Fruit fly (Drosophila melanogaster) whole organism, wandering third instar larva: ENCODE measurements around the gene CG4098.

ENCODE experiments used
- CG9705 ChIP-seq: fragments of 200-800 bp; sonication (Bioruptor generic); optimal IDR thresholded peaks from 2 replicates; lab custom pipeline; 2018; ENCODE audit warnings: missing biosample characterization, mild to moderate bottlenecking, missing genetic modification characterization
- Dfd ChIP-seq: fragments of >200 bp; optimal IDR thresholded peaks from 2 replicates; lab custom pipeline; 2017; ENCODE audit warnings: missing biosample characterization, missing genetic modification characterization
- Dif ChIP-seq: fragments of 200-275, 200-300 bp; sonication (Bioruptor generic); optimal IDR thresholded peaks from 2 replicates; lab custom pipeline; 2018; ENCODE audit warnings: missing biosample characterization, missing genetic modification characterization; ENCODE audit not compliant: partially characterized antibody
- GATAd ChIP-seq: sonication (Bioruptor generic); optimal IDR thresholded peaks from 2 replicates; lab custom pipeline; 2016; ENCODE audit warnings: missing biosample characterization, missing genetic modification characterization
- HLH106 ChIP-seq: fragments of 200-800 bp; optimal IDR thresholded peaks from 3 replicates; lab custom pipeline; 2019; ENCODE audit warnings: missing biosample characterization, mild to moderate bottlenecking, missing genetic modification characterization, moderate library complexity
- Hnf4 ChIP-seq: fragments of 200-800 bp; sonication (Bioruptor generic); optimal IDR thresholded peaks from 2 replicates; lab custom pipeline; 2016; ENCODE audit warnings: missing biosample characterization, mild to moderate bottlenecking, missing genetic modification characterization
- Hr78 ChIP-seq: fragments of >200 bp; optimal IDR thresholded peaks from 2 replicates; lab custom pipeline; 2017; ENCODE audit warnings: missing biosample characterization, missing genetic modification characterization
- Hr83 ChIP-seq: fragments of 200-300 bp; sonication (Bioruptor generic); optimal IDR thresholded peaks from 2 replicates; lab custom pipeline; 2016; ENCODE audit warnings: missing biosample characterization, mild to moderate bottlenecking, missing genetic modification characterization, moderate library complexity; ENCODE audit not compliant: poor library complexity, severe bottlenecking
- Jra ChIP-seq: sonication (Bioruptor generic); optimal IDR thresholded peaks from 2 replicates; lab custom pipeline; 2016; ENCODE audit warnings: missing biosample characterization, missing genetic modification characterization
- Mio ChIP-seq: sonication (Bioruptor generic); optimal IDR thresholded peaks from 2 replicates; lab custom pipeline; 2016; ENCODE audit warnings: missing biosample characterization, missing genetic modification characterization
- N ChIP-seq: fragments of >200 bp; optimal IDR thresholded peaks from 2 replicates; lab custom pipeline; 2018; ENCODE audit warnings: missing biosample characterization, missing external identifiers, missing genetic modification characterization
- OdsH ChIP-seq: fragments of 200-800 bp; sonication (Bioruptor generic); optimal IDR thresholded peaks from 2 replicates; lab custom pipeline; 2016; ENCODE audit warnings: missing biosample characterization, mild to moderate bottlenecking, missing genetic modification characterization
- Rel ChIP-seq, 2 experiments: fragments of 200-800 bp; sonication (Bioruptor generic) in 1 of 2; optimal IDR thresholded peaks; 2 replicates in 1 of 2; 3 replicates in 1 of 2; lab custom pipeline; 2016 to 2019; ENCODE audit warnings: mild to moderate bottlenecking in 2 of 2, missing biosample characterization in 2 of 2, missing genetic modification characterization in 2 of 2, moderate library complexity in 1 of 2
- Sp1 ChIP-seq: fragments of 200-800 bp; sonication (Bioruptor generic); optimal IDR thresholded peaks from 3 replicates; lab custom pipeline; 2019; ENCODE audit warnings: missing biosample characterization, mild to moderate bottlenecking, missing genetic modification characterization, moderate library complexity
- Vsx2 ChIP-seq: fragments of 200-300, 225-300 bp; sonication (Bioruptor generic); optimal IDR thresholded peaks from 2 replicates; lab custom pipeline; 2018; ENCODE audit warnings: missing biosample characterization, missing genetic modification characterization; ENCODE audit not compliant: partially characterized antibody
- br ChIP-seq: fragments of 200-800 bp; sonication (Bioruptor generic); optimal IDR thresholded peaks from 2 replicates; lab custom pipeline; 2016; ENCODE audit warnings: missing biosample characterization, missing genetic modification characterization
- dl ChIP-seq, 2 experiments: fragments of 175-275, 200-275 bp in 1 of 2; fragments of 200-275 bp in 1 of 2; sonication (Bioruptor generic); optimal IDR thresholded peaks; lab custom pipeline; 2018; ENCODE audit warnings: mild to moderate bottlenecking in 2 of 2, missing biosample characterization in 2 of 2, missing genetic modification characterization in 2 of 2, moderate library complexity in 2 of 2; ENCODE audit not compliant: partially characterized antibody in 2 of 2, insufficient read depth in 1 of 2
- dmrt93B ChIP-seq: fragments of 200-800 bp; sonication (Bioruptor generic); optimal IDR thresholded peaks from 2 replicates; lab custom pipeline; 2018; ENCODE audit warnings: missing biosample characterization, mild to moderate bottlenecking, missing genetic modification characterization
- dsf ChIP-seq: sonication (Bioruptor generic); optimal IDR thresholded peaks from 2 replicates; lab custom pipeline; 2016; ENCODE audit warnings: missing biosample characterization, missing genetic modification characterization, borderline replicate concordance
- ey ChIP-seq: fragments of 200-800 bp; sonication (Bioruptor generic); optimal IDR thresholded peaks from 2 replicates; lab custom pipeline; 2016; ENCODE audit warnings: missing biosample characterization, missing genetic modification characterization
- foxo ChIP-seq, 2 experiments: fragments of 200-800 bp; sonication (Bioruptor generic); optimal IDR thresholded peaks; 2 replicates in 1 of 2; 3 replicates in 1 of 2; lab custom pipeline; 2016 to 2017; ENCODE audit warnings: missing biosample characterization in 2 of 2, missing genetic modification characterization in 2 of 2
- fru ChIP-seq: fragments of 200-800 bp; sonication (Bioruptor generic); optimal IDR thresholded peaks from 3 replicates; lab custom pipeline; 2016; ENCODE audit warnings: missing biosample characterization, mild to moderate bottlenecking, missing genetic modification characterization
- h ChIP-seq: fragments of 200-800 bp; sonication (Bioruptor generic); optimal IDR thresholded peaks from 3 replicates; lab custom pipeline; 2016; ENCODE audit warnings: missing biosample characterization, mild to moderate bottlenecking, missing genetic modification characterization
- jim ChIP-seq: fragments of 175-275, 200-325 bp; sonication (Bioruptor generic); optimal IDR thresholded peaks from 2 replicates; lab custom pipeline; 2016; ENCODE audit warnings: missing biosample characterization, mild to moderate bottlenecking, missing genetic modification characterization
- lola ChIP-seq: fragments of >200 bp; optimal IDR thresholded peaks from 2 replicates; lab custom pipeline; 2017; ENCODE audit warnings: missing biosample characterization, missing genetic modification characterization
- psq ChIP-seq: fragments of 200-800 bp; sonication (Bioruptor generic); optimal IDR thresholded peaks from 3 replicates; lab custom pipeline; 2017; ENCODE audit warnings: missing biosample characterization, mild to moderate bottlenecking, missing genetic modification characterization, moderate library complexity
- rgr ChIP-seq: fragments of 200-800 bp; sonication (Bioruptor generic); optimal IDR thresholded peaks from 3 replicates; lab custom pipeline; 2016; ENCODE audit warnings: missing biosample characterization, mild to moderate bottlenecking, missing genetic modification characterization
- sage ChIP-seq: fragments of 200-800 bp; sonication (Bioruptor generic); optimal IDR thresholded peaks from 2 replicates; lab custom pipeline; 2016; ENCODE audit warnings: missing biosample characterization, mild to moderate bottlenecking, missing genetic modification characterization
- sv ChIP-seq: fragments of 200-800 bp; sonication (Bioruptor generic); optimal IDR thresholded peaks from 3 replicates; lab custom pipeline; 2016; ENCODE audit warnings: missing biosample characterization, missing genetic modification characterization
- usp ChIP-seq: fragments of >200 bp; optimal IDR thresholded peaks from 2 replicates; lab custom pipeline; 2017; ENCODE audit warnings: missing biosample characterization, missing genetic modification characterization
- woc ChIP-seq: sonication (Bioruptor generic); optimal IDR thresholded peaks from 2 replicates; lab custom pipeline; 2016; ENCODE audit warnings: missing biosample characterization, mild to moderate bottlenecking, missing genetic modification characterization

The CG4098 gene

DNA sequence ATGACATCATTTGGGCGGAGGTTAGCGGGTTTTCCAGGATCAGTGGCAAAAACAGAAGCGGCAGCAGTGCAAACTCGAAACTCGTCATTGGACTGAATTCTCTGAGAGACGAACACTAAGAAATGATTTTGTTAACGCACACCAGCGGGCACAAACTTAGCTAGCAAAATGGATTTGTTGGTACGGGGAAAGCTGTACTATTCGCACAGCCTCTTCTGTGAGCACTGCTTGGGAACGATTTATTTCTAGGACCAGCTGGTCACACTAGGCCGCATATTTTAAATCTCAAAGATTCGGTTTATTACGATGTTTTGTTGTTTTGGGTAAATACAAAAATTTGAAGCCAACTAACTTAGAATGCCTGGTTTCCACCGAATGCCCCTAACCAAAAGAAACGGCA lies at the start of gene CG4098:
Gene CG4098, minus strand, starts transcription at position 228 of the 400 bp plus-strand sequence.
- TF ChIP-seq fru (GFP tag; lab: Kevin White, UChicago): peak; percentile 63
- TF ChIP-seq N (GFP tag; lab: Kevin White, UChicago): no peak
- no peak for TF ChIP-seq usp
- peak; percentile 34 for TF ChIP-seq psq (GFP tag; lab: Kevin White, UChicago)
- TF ChIP-seq foxo (GFP tag; optimal IDR thresholded peaks at IDR 0.05; lab: Kevin White, UChicago): peak in 1 of 2 experiments; percentile 86
- TF ChIP-seq Jra (GFP tag; lab: Kevin White, UChicago): peak; percentile 43
- TF ChIP-seq Mio (GFP tag; lab: Kevin White, UChicago): peak; percentile 28
- no peak for TF ChIP-seq Vsx2 (GFP tag; lab: Kevin White, UChicago)
- TF ChIP-seq sage (GFP tag; lab: Kevin White, UChicago): no peak
- peak; percentile 47 for TF ChIP-seq HLH106
- peak; percentile 1 for TF ChIP-seq GATAd
- peak; percentile 47 for TF ChIP-seq jim (GFP tag; lab: Kevin White, UChicago)
- no peak for TF ChIP-seq dsf (GFP tag; lab: Kevin White, UChicago)
- no peak for TF ChIP-seq Rel (GFP tag; optimal IDR thresholded peaks at IDR 0.05; lab: Kevin White, UChicago)
- TF ChIP-seq Rel (tag; optimal IDR thresholded peaks at IDR 0.05; lab: Kevin White, UChicago): peak; percentile 40
- no peak for TF ChIP-seq Hr78 (GFP tag; lab: Kevin White, UChicago)
- peak; percentile 69 for TF ChIP-seq ey
- peak; percentile 88 for TF ChIP-seq woc (GFP tag; lab: Kevin White, UChicago)
- peak; percentile 67 for TF ChIP-seq h (GFP tag; lab: Kevin White, UChicago)
- TF ChIP-seq sv (GFP tag; lab: Kevin White, UChicago): peak; percentile 6
- no peak for TF ChIP-seq Dif (GFP tag; lab: Kevin White, UChicago)
- TF ChIP-seq rgr (GFP tag; lab: Kevin White, UChicago): peak; percentile 79
- TF ChIP-seq Sp1 (GFP tag; lab: Kevin White, UChicago): peak; percentile 51
- TF ChIP-seq CG9705 (GFP tag; lab: Kevin White, UChicago): peak; percentile 10
- peak; percentile 76 for TF ChIP-seq br (GFP tag; lab: Kevin White, UChicago)
- TF ChIP-seq OdsH: peak; percentile 65
- TF ChIP-seq Hnf4 (GFP tag; lab: Kevin White, UChicago): peak; percentile 77
- no peak for TF ChIP-seq dl (GFP tag; optimal IDR thresholded peaks at IDR 0.05; lab: Kevin White, UChicago; ENCODE audit: insufficient read depth in 1 of 2, partially characterized antibody in 2 of 2)
- TF ChIP-seq lola: no peak
- peak; percentile 97 for TF ChIP-seq Hr83 (GFP tag; lab: Kevin White, UChicago)

DNA sequence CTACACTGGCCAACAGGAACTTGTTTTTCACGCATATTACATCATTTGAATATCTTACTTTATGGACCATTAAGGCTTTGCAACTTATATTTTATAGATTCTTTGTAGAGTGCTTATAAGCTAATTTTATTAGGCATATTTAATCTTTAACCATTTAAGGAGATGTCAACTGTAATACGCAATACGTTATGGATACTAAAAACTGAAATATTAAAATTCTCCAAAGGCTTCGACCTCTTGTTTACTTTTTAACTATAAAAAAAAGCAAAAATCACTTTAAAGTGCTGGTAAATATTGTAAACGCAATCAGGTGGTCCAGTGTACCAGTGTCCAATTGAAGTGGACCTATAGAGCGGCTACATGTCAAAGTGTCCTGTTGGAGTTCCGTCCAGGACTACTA lies 47.9 kb upstream of the CG4098 start:
- TF ChIP-seq rgr (GFP tag; lab: Kevin White, UChicago) (peak; percentile 18), h (GFP tag; lab: Kevin White, UChicago) (peak; percentile 57), Hnf4 (GFP tag; lab: Kevin White, UChicago) (no peak), dl (GFP tag; optimal IDR thresholded peaks at IDR 0.05; lab: Kevin White, UChicago; ENCODE audit: insufficient read depth in 1 of 2, partially characterized antibody in 2 of 2) (no peak), ey (peak; percentile 47), OdsH (peak; percentile 47), Sp1 (GFP tag; lab: Kevin White, UChicago) (peak; percentile 0), psq (GFP tag; lab: Kevin White, UChicago) (peak; percentile 34), GATAd (no peak), Hr78 (GFP tag; lab: Kevin White, UChicago) (no peak), fru (GFP tag; lab: Kevin White, UChicago) (peak; percentile 42), foxo (GFP tag; optimal IDR thresholded peaks at IDR 0.05; lab: Kevin White, UChicago) (peak in 1 of 2 experiments; percentile 42), br (GFP tag; lab: Kevin White, UChicago) (peak; percentile 29), lola (no peak)

DNA sequence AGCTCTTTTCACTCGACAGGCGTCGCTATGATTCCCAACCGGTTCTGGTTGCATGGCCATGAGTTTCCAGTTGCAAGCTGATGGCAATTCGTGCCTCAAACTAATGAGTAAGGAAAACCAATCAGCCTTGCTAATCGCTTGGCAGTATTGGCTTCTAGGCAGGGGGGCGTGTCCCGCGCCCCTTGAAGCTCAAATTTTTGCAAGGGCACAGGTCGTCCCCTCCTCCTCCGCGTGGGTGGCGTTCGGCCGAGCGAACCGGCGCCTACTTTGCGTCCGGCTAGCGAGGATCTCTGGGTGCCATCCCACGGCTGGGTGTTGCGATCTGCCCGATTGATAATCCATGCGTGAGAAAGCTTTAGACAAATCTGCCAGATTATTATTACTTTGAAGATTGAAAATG lies 44.5 kb upstream of the CG4098 start:
- no peak for TF ChIP-seq OdsH
- TF ChIP-seq h (GFP tag; lab: Kevin White, UChicago): peak; percentile 7
- peak in 1 of 2 experiments; percentile 30 for TF ChIP-seq foxo (GFP tag; optimal IDR thresholded peaks at IDR 0.05; lab: Kevin White, UChicago)
- peak; percentile 12 for TF ChIP-seq fru (GFP tag; lab: Kevin White, UChicago)

DNA sequence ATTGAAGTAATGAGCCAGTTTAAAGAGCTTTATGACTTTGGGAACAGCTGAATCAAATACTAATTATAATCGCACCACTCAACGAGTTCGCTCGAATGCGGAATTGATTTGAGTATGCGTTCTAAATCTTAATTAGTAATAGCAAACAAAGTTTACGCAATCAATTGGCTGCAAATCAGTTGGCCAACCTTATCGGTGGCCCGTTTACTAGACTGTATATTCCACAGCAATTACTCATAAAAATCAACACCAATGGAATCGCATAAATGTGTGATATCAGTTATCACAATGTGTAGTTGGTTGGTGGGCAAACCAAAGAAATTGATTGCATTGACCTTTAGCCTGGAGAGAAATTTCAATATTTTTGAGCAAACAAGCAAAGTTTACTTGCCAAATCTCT lies 43.4 kb upstream of the CG4098 start:
- TF ChIP-seq jim (GFP tag; lab: Kevin White, UChicago) (no peak), Mio (GFP tag; lab: Kevin White, UChicago) (no peak), lola (no peak), dmrt93B (no peak), Hnf4 (GFP tag; lab: Kevin White, UChicago) (no peak), CG9705 (GFP tag; lab: Kevin White, UChicago) (no peak), br (GFP tag; lab: Kevin White, UChicago) (no peak), Dfd (GFP tag; lab: Kevin White, UChicago) (no peak), usp (no peak), HLH106 (no peak), Jra (GFP tag; lab: Kevin White, UChicago) (no peak), Hr83 (GFP tag; lab: Kevin White, UChicago) (no peak)
